Fruit fly (Drosophila melanogaster) whole organism, embryonic: ENCODE measurements around the gene Eip63F-1.

Source experiments
- Atf3 ChIP-seq: fragments of 200-800 bp; sonication (Bioruptor generic); optimal IDR thresholded peaks from 3 replicates; lab custom pipeline; 2016; ENCODE audit warnings: missing biosample characterization, missing genetic modification characterization
- Awh ChIP-seq: fragments of 200-800 bp; sonication (Bioruptor generic); IDR thresholded peaks from 2 replicates; pipeline ENCODE4, ENCODE4 v1.3.6; 2022; ENCODE audit warnings: missing biosample characterization, missing genetic modification characterization
- CG11085 ChIP-seq: fragments of 200-800 bp; sonication (Bioruptor generic); IDR thresholded peaks from 2 replicates; pipeline ENCODE4 v1.3.6; 2022; ENCODE audit warnings: missing biosample characterization, missing genetic modification characterization
- CG11093 ChIP-seq: fragments of 200-800 bp; sonication (Bioruptor generic); IDR thresholded peaks from 3 replicates; pipeline ENCODE4 v1.3.6; 2022; ENCODE audit warnings: missing biosample characterization, missing genetic modification characterization
- CG11247 ChIP-seq: fragments of 200-800 bp; sonication (Bioruptor generic); IDR thresholded peaks from 2 replicates; pipeline ENCODE4 v1.3.6; 2022; ENCODE audit warnings: missing biosample characterization, missing genetic modification characterization
- CG11560 ChIP-seq: fragments of 200-800 bp; sonication (Bioruptor generic); IDR thresholded peaks from 3 replicates; pipeline ENCODE4 v1.3.6; 2022; ENCODE audit warnings: missing biosample characterization, missing genetic modification characterization
- CG13123 ChIP-seq: fragments of 200-800 bp; sonication (Bioruptor generic); optimal IDR thresholded peaks from 2 replicates; lab custom pipeline; 2016; ENCODE audit warnings: missing biosample characterization, missing genetic modification characterization
- CG15479 ChIP-seq: fragments of 200-800 bp; sonication (Bioruptor generic); optimal IDR thresholded peaks from 3 replicates; lab custom pipeline; 2019; ENCODE audit warnings: missing biosample characterization, mild to moderate bottlenecking, missing genetic modification characterization, moderate library complexity
- CG15696 ChIP-seq: fragments of 200-800 bp; sonication (Bioruptor generic); optimal IDR thresholded peaks from 2 replicates; lab custom pipeline; 2019; ENCODE audit warnings: missing biosample characterization, mild to moderate bottlenecking, missing genetic modification characterization, moderate library complexity
- CG16813 ChIP-seq: fragments of 200-800 bp; sonication (Bioruptor generic); IDR thresholded peaks from 3 replicates; pipeline ENCODE4 v1.3.6; 2022; ENCODE audit warnings: missing biosample characterization, missing genetic modification characterization; ENCODE audit not compliant: partially characterized antibody
- CG2116 ChIP-seq: fragments of 200-800 bp; sonication (Bioruptor generic); optimal IDR thresholded peaks from 3 replicates; lab custom pipeline; 2018; ENCODE audit warnings: missing biosample characterization, mild to moderate bottlenecking, missing genetic modification characterization
- CG32767 ChIP-seq: fragments of 200-800 bp; sonication (Bioruptor generic); IDR thresholded peaks from 2 replicates; pipeline ENCODE4 v1.3.6; 2022; ENCODE audit warnings: missing biosample characterization, missing genetic modification characterization
- CG4282 ChIP-seq: fragments of 200-800 bp; sonication (Bioruptor generic); optimal IDR thresholded peaks from 2 replicates; lab custom pipeline; 2016; ENCODE audit warnings: missing biosample characterization, missing genetic modification characterization
- CG4404 ChIP-seq: fragments of 200-800 bp; sonication (Bioruptor generic); IDR thresholded peaks from 2 replicates; pipeline ENCODE4 v1.3.6; 2022; ENCODE audit warnings: missing biosample characterization, missing genetic modification characterization
- CG4820 ChIP-seq: fragments of 200-800 bp; sonication (Bioruptor generic); optimal IDR thresholded peaks from 3 replicates; lab custom pipeline; 2016; ENCODE audit warnings: missing biosample characterization, missing genetic modification characterization
- CG8359 ChIP-seq: fragments of 200-800 bp; sonication (Bioruptor generic); optimal IDR thresholded peaks from 2 replicates; lab custom pipeline; 2017; ENCODE audit warnings: missing biosample characterization, mild to moderate bottlenecking, missing genetic modification characterization, borderline replicate concordance
- CG9797 ChIP-seq: fragments of 200-800 bp; sonication (Bioruptor generic); optimal IDR thresholded peaks from 3 replicates; lab custom pipeline; 2018; ENCODE audit warnings: missing biosample characterization, mild to moderate bottlenecking, missing genetic modification characterization
- CTCF ChIP-seq: fragments of 200-800 bp; sonication (Bioruptor generic); optimal IDR thresholded peaks from 2 replicates; lab custom pipeline; 2017; ENCODE audit warnings: missing biosample characterization, mild to moderate bottlenecking, missing genetic modification characterization, moderate library complexity
- D ChIP-seq, 2 experiments: fragments of 200-800 bp in 1 of 2; fragments of >200 bp in 1 of 2; sonication (Bioruptor generic) in 1 of 2; optimal IDR thresholded peaks; 2 replicates in 1 of 2; 3 replicates in 1 of 2; lab custom pipeline; 2017; ENCODE audit warnings: mild to moderate bottlenecking in 1 of 2, missing biosample characterization in 1 of 2, missing genetic modification characterization in 1 of 2, missing genetic modification reagents in 1 of 2
- Dll ChIP-seq: fragments of 200-800 bp; sonication (Bioruptor generic); IDR thresholded peaks from 4 replicates; pipeline ENCODE4 v1.3.6; 2022; ENCODE audit warnings: missing biosample characterization, missing genetic modification characterization; ENCODE audit not compliant: partially characterized antibody
- Doc3 ChIP-seq: fragments of 200-800 bp; sonication (Bioruptor generic); IDR thresholded peaks from 3 replicates; pipeline ENCODE4 v1.3.6; 2022; ENCODE audit warnings: missing biosample characterization, missing genetic modification characterization; ENCODE audit not compliant: partially characterized antibody
- HHEX ChIP-seq: fragments of 200-800 bp; sonication (Bioruptor generic); optimal IDR thresholded peaks from 3 replicates; lab custom pipeline; 2017; ENCODE audit warnings: missing biosample characterization, mild to moderate bottlenecking, missing genetic modification characterization, missing genetic modification reagents
- HLH4C ChIP-seq: fragments of 200-800 bp; sonication (Bioruptor generic); IDR thresholded peaks from 3 replicates; pipeline ENCODE4 v1.3.6; 2022; ENCODE audit warnings: missing biosample characterization, missing genetic modification characterization; ENCODE audit not compliant: partially characterized antibody
- HLHmδ ChIP-seq: fragments of 200-800 bp; sonication (Bioruptor generic); optimal IDR thresholded peaks from 2 replicates; lab custom pipeline; 2018; ENCODE audit warnings: missing biosample characterization, mild to moderate bottlenecking, missing genetic modification characterization, moderate library complexity
- Hr39 ChIP-seq: fragments of >200 bp; optimal IDR thresholded peaks from 2 replicates; lab custom pipeline; 2017
- Hr78 ChIP-seq, 2 experiments: fragments of 200-800 bp in 1 of 2; fragments of >200 bp in 1 of 2; sonication (Bioruptor generic) in 1 of 2; optimal IDR thresholded peaks; 2 replicates each; lab custom pipeline; 2017 to 2019; ENCODE audit warnings: missing biosample characterization in 2 of 2, missing genetic modification characterization in 2 of 2, mild to moderate bottlenecking in 1 of 2, moderate library complexity in 1 of 2
- Nf-YA ChIP-seq: fragments of 200-800 bp; sonication (Bioruptor generic); IDR thresholded peaks from 2 replicates; pipeline ENCODE4 v1.3.6; 2022; ENCODE audit warnings: missing biosample characterization, missing genetic modification characterization
- PHDP ChIP-seq: fragments of 200-800 bp; sonication (Bioruptor generic); optimal IDR thresholded peaks from 3 replicates; lab custom pipeline; 2018; ENCODE audit warnings: missing biosample characterization, mild to moderate bottlenecking, missing genetic modification characterization, moderate library complexity
- Poxn ChIP-seq: fragments of 200-800 bp; sonication (Bioruptor generic); IDR thresholded peaks from 2 replicates; pipeline ENCODE4 v1.3.6; 2022; ENCODE audit warnings: missing biosample characterization, missing genetic modification characterization
- Trl ChIP-seq, 3 experiments: fragments of >200 bp in 2 of 3; fragments of 200-800 bp in 1 of 3; sonication (Bioruptor generic) in 1 of 3; optimal IDR thresholded peaks; 2 replicates in 1 of 3; 3 replicates in 2 of 3; lab custom pipeline; 2016 to 2017; ENCODE audit warnings: missing biosample characterization in 1 of 3, missing genetic modification characterization in 1 of 3
- Usf ChIP-seq: fragments of 200-800 bp; sonication (Bioruptor generic); optimal IDR thresholded peaks from 2 replicates; lab custom pipeline; 2017; ENCODE audit warnings: missing genotype, missing biosample characterization, missing genetic modification characterization
- ase ChIP-seq: fragments of 200-800 bp; sonication (Bioruptor generic); IDR thresholded peaks from 3 replicates; pipeline ENCODE4 v1.3.6; 2022; ENCODE audit warnings: missing biosample characterization, missing genetic modification characterization
- az2 ChIP-seq: fragments of 200-800 bp; sonication (Bioruptor generic); optimal IDR thresholded peaks from 3 replicates; lab custom pipeline; 2016; ENCODE audit warnings: missing biosample characterization, missing genetic modification characterization
- bsh ChIP-seq, 2 experiments: fragments of 200-800 bp; sonication (Bioruptor generic); optimal IDR thresholded peaks; 2 replicates each; lab custom pipeline; 2017 to 2018; ENCODE audit warnings: mild to moderate bottlenecking in 2 of 2, missing biosample characterization in 2 of 2, missing genetic modification characterization in 2 of 2, moderate library complexity in 1 of 2
- btn ChIP-seq: fragments of 200-800 bp; sonication (Bioruptor generic); optimal IDR thresholded peaks from 2 replicates; lab custom pipeline; 2016; ENCODE audit warnings: missing biosample characterization, missing genetic modification characterization
- crp ChIP-seq, 2 experiments: fragments of 200-800 bp; sonication (Bioruptor generic); optimal IDR thresholded peaks; 2 replicates in 1 of 2; 3 replicates in 1 of 2; lab custom pipeline; 2017; ENCODE audit warnings: missing biosample characterization in 2 of 2, missing genetic modification characterization in 2 of 2, mild to moderate bottlenecking in 1 of 2, moderate library complexity in 1 of 2
- dan ChIP-seq: fragments of 200-800 bp; sonication (Bioruptor generic); IDR thresholded peaks from 2 replicates; pipeline ENCODE4 v1.3.6; 2022; ENCODE audit warnings: missing biosample characterization, missing genetic modification characterization
- dysf ChIP-seq: fragments of 200-800 bp; sonication (Bioruptor generic); IDR thresholded peaks from 3 replicates; pipeline ENCODE4 v1.3.6; 2022; ENCODE audit warnings: missing biosample characterization, missing genetic modification characterization
- lov ChIP-seq, 2 experiments: fragments of 200-800 bp in 1 of 2; fragments of >200 bp in 1 of 2; sonication (Bioruptor generic) in 1 of 2; IDR thresholded peaks in 1 of 2; optimal IDR thresholded peaks in 1 of 2; 2 replicates in 1 of 2; 3 replicates in 1 of 2; pipeline versions ENCODE4 v1.3.6 to Lab custom; 2017 to 2022; ENCODE audit warnings: missing biosample characterization in 1 of 2, missing genetic modification characterization in 1 of 2
- pnt ChIP-seq: fragments of 200-800 bp; sonication (Bioruptor generic); optimal IDR thresholded peaks from 3 replicates; lab custom pipeline; 2016; ENCODE audit warnings: missing biosample characterization, missing genetic modification characterization
- sens-2 ChIP-seq: fragments of 200-800 bp; sonication (Bioruptor generic); IDR thresholded peaks from 2 replicates; pipeline ENCODE4 v1.3.6; 2022; ENCODE audit warnings: missing biosample characterization, missing genetic modification characterization
- slbo ChIP-seq: fragments of 200-800 bp; sonication (Bioruptor generic); IDR thresholded peaks from 2 replicates; pipeline ENCODE4 v1.3.6; 2022; ENCODE audit warnings: missing biosample characterization, missing genetic modification characterization
- stwl ChIP-seq: fragments of 200-800 bp; sonication (Bioruptor generic); optimal IDR thresholded peaks from 3 replicates; lab custom pipeline; 2018; ENCODE audit warnings: missing biosample characterization, mild to moderate bottlenecking, missing genetic modification characterization, moderate library complexity
- tgo ChIP-seq: fragments of 200-800 bp; sonication (Bioruptor generic); IDR thresholded peaks from 3 replicates; pipeline ENCODE4 v1.3.6; 2022; ENCODE audit warnings: missing biosample characterization, missing genetic modification characterization
- tup ChIP-seq: fragments of 200-800 bp; sonication (Bioruptor generic); optimal IDR thresholded peaks from 2 replicates; lab custom pipeline; 2016; ENCODE audit warnings: missing biosample characterization, mild to moderate bottlenecking, missing genetic modification characterization, moderate library complexity
- twi ChIP-seq: fragments of 200-800 bp; optimal IDR thresholded peaks from 2 replicates; lab custom pipeline; 2019; ENCODE audit warnings: missing biosample characterization, mild to moderate bottlenecking, missing genetic modification characterization, moderate library complexity
- usp ChIP-seq: fragments of >200 bp; optimal IDR thresholded peaks from 2 replicates; lab custom pipeline; 2017; ENCODE audit warnings: missing biosample characterization, missing genetic modification characterization
- zen ChIP-seq: fragments of 200-800 bp; sonication (Bioruptor generic); optimal IDR thresholded peaks from 3 replicates; lab custom pipeline; 2018; ENCODE audit warnings: missing biosample characterization, mild to moderate bottlenecking, missing genetic modification characterization, moderate library complexity
- zf30C ChIP-seq: fragments of 200-800 bp; sonication (Bioruptor generic); optimal IDR thresholded peaks from 3 replicates; lab custom pipeline; 2018; ENCODE audit warnings: missing biosample characterization, mild to moderate bottlenecking, missing genetic modification characterization

Eip63F-1 gene

dm6 chr3L:3977622-3978355 lies 42.4 kb upstream of the Eip63F-1 start (continued):
- TF ChIP-seq dan, result no peak
- TF ChIP-seq crp (GFP tag; optimal IDR thresholded peaks at IDR 0.05; lab: Kevin White, UChicago), result no peak
- peak; percentile 93 for TF ChIP-seq zf30C (GFP tag; lab: Kevin White, UChicago)
- no peak for TF ChIP-seq Hr78 (GFP tag; optimal IDR thresholded peaks at IDR 0.05; lab: Kevin White, UChicago)
- TF ChIP-seq CG32767 (GFP tag; lab: Robert Waterston, UW), result no peak
- TF ChIP-seq CG4404 (GFP tag; lab: Robert Waterston, UW), result peak; percentile 67
- TF ChIP-seq PHDP, result no peak
- TF ChIP-seq CG13123, result no peak
- no peak for TF ChIP-seq CTCF (GFP tag; lab: Kevin White, UChicago)
- TF ChIP-seq dysf (GFP tag; lab: Robert Waterston, UW), result no peak
- TF ChIP-seq CG11560, result no peak
- no peak for TF ChIP-seq D (optimal IDR thresholded peaks at IDR 0.05; lab: Kevin White, UChicago)
- TF ChIP-seq D (GFP tag; optimal IDR thresholded peaks at IDR 0.05; lab: Kevin White, UChicago), result peak; percentile 14
- no peak for TF ChIP-seq Trl (optimal IDR thresholded peaks at IDR 0.05; lab: Kevin White, UChicago)
- TF ChIP-seq Trl (GFP tag; optimal IDR thresholded peaks at IDR 0.05; lab: Kevin White, UChicago), result no peak
- TF ChIP-seq Hr39 (lab: Kevin White, UChicago), result no peak
- peak; percentile 87 for TF ChIP-seq CG15696 (tag; lab: Kevin White, UChicago)
- TF ChIP-seq CG15479 (GFP tag; lab: Kevin White, UChicago), result peak; percentile 23
- no peak for TF ChIP-seq CG9797
- no peak for TF ChIP-seq ase
- peak in 1 of 2 experiments; percentile 51 for TF ChIP-seq bsh (GFP tag; optimal IDR thresholded peaks at IDR 0.05; lab: Kevin White, UChicago)
- TF ChIP-seq zen (tag; lab: Kevin White, UChicago), result peak; percentile 90
- no peak for TF ChIP-seq slbo
- no peak for TF ChIP-seq CG2116
- TF ChIP-seq stwl, result peak; percentile 27
- no peak for TF ChIP-seq CG8359
- no peak for TF ChIP-seq Usf
- no peak for TF ChIP-seq sens-2 (GFP tag; lab: Robert Waterston, UW)
- no peak for TF ChIP-seq HLHmδ (GFP tag; lab: Kevin White, UChicago)
- no peak for TF ChIP-seq CG11247 (GFP tag; lab: Robert Waterston, UW)
- TF ChIP-seq HLH4C (GFP tag; lab: Robert Waterston, UW), result no peak
- no peak for TF ChIP-seq HHEX (GFP tag; lab: Kevin White, UChicago)
- peak; percentile 18 for TF ChIP-seq az2 (GFP tag; lab: Kevin White, UChicago)
- TF ChIP-seq lov (optimal IDR thresholded peaks at IDR 0.05; lab: Kevin White, UChicago), result no peak
- TF ChIP-seq lov (GFP tag; IDR thresholded peaks at IDR 0.05; lab: Robert Waterston, UW), result 0 out of 3 replicates have a peak, but pooled peaks have one; percentile 14
- no peak for TF ChIP-seq tgo (GFP tag; lab: Robert Waterston, UW)
- peak; percentile 12 for TF ChIP-seq CG4820 (GFP tag; lab: Kevin White, UChicago)
- TF ChIP-seq pnt (GFP tag; lab: Kevin White, UChicago), result no peak
- no peak for TF ChIP-seq CG11085
- TF ChIP-seq CG11093 (GFP tag; lab: Robert Waterston, UW), result no peak
- TF ChIP-seq btn (GFP tag; lab: Kevin White, UChicago), result no peak
- TF ChIP-seq Awh (GFP tag; lab: Robert Waterston, UW), result no peak
- no peak for TF ChIP-seq Poxn (GFP tag; lab: Robert Waterston, UW)
- TF ChIP-seq Doc3 (GFP tag; lab: Robert Waterston, UW), result no peak
- no peak for TF ChIP-seq Dll (GFP tag; lab: Robert Waterston, UW)
- TF ChIP-seq Atf3 (GFP tag; lab: Kevin White, UChicago), result no peak
- no peak for TF ChIP-seq CG16813
- TF ChIP-seq Nf-YA (GFP tag; lab: Robert Waterston, UW), result no peak
- TF ChIP-seq usp (GFP tag; lab: Kevin White, UChicago), result no peak
- TF ChIP-seq twi, result peak; percentile 2
- TF ChIP-seq tup (GFP tag; lab: Kevin White, UChicago), result no peak
- TF ChIP-seq CG4282 (GFP tag; lab: Kevin White, UChicago), result no peak
